Worm (Caenorhabditis elegans): ENCODE results near the gene jmjd-5.

ce11 chrV:11148971-11149370, 21.7 kb downstream of the jmjd-5 start:
- TF ChIP-seq lsy-27 (tag; optimal IDR thresholded peaks at IDR 0.05; ENCODE audit: borderline replicate concordance, insufficient read depth) (no peak), pha-4 (tag; optimal IDR thresholded peaks at IDR 0.05) (no peak), zfh-2 (GFP tag; conservative IDR thresholded peaks at IDR 0.05) (no peak), C06A6.2 (GFP tag; conservative IDR thresholded peaks at IDR 0.05) (no peak)

All from whole organism, young adult.